Worm (Caenorhabditis elegans) whole organism, late embryonic: ENCODE data around the gene hosl-1.
A peak's percentile ranks its signal among the peaks of the same experiment; 100 is the strongest.

Experiments used
- C08G9.2 ChIP-seq: sonication (generic microtip); optimal IDR thresholded peaks from 2 replicates; lab custom pipeline; 2016; ENCODE audit warnings: mild to moderate bottlenecking, missing genetic modification characterization, moderate library complexity, missing compliant biosample characterization
- K09A11.1 ChIP-seq: sonication (generic microtip); optimal IDR thresholded peaks from 2 replicates; lab custom pipeline; 2017; ENCODE audit warnings: antibody characterized with exemption, mild to moderate bottlenecking, missing genetic modification characterization, missing compliant biosample characterization; ENCODE audit not compliant: insufficient read depth
- T23F11.4 ChIP-seq: fragments of 200-800 bp; sonication (Bioruptor generic); optimal IDR thresholded peaks from 2 replicates; lab custom pipeline; 2018; ENCODE audit warnings: mild to moderate bottlenecking, missing genetic modification characterization, missing compliant biosample characterization
- ahr-1 ChIP-seq: sonication (generic microtip); optimal IDR thresholded peaks from 2 replicates; lab custom pipeline; 2016; ENCODE audit warnings: missing genetic modification characterization, missing compliant biosample characterization
- ceh-14 ChIP-seq: sonication (generic microtip); optimal IDR thresholded peaks from 2 replicates; lab custom pipeline; 2016; ENCODE audit warnings: missing genotype, missing genetic modification characterization, missing compliant biosample characterization
- ceh-19 ChIP-seq: fragments of 200-800 bp; sonication (Bioruptor generic); optimal IDR thresholded peaks from 2 replicates; lab custom pipeline; 2018; ENCODE audit warnings: mild to moderate bottlenecking, missing genetic modification characterization, missing compliant biosample characterization
- ceh-22 ChIP-seq: sonication (generic microtip); optimal IDR thresholded peaks from 2 replicates; lab custom pipeline; 2017; ENCODE audit warnings: missing biosample characterization, missing genetic modification characterization
- ceh-30 ChIP-seq: fragments of 150-350 bp; optimal IDR thresholded peaks from 2 replicates; lab custom pipeline; 2014; ENCODE audit warnings: missing biosample characterization, missing genetic modification characterization
- ceh-34 ChIP-seq: sonication (generic microtip); optimal IDR thresholded peaks from 2 replicates; lab custom pipeline; 2016; ENCODE audit warnings: mild to moderate bottlenecking, missing genetic modification characterization, missing compliant biosample characterization
- ceh-45 ChIP-seq: fragments of 200-800 bp; sonication (Bioruptor generic); IDR thresholded peaks from 2 replicates; pipeline ENCODE4 v1.3.6; 2022; ENCODE audit warnings: missing genetic modification reagents, missing genetic modification characterization, missing compliant biosample characterization
- ceh-6 ChIP-seq: fragments of 200-800 bp; sonication (Bioruptor generic); optimal IDR thresholded peaks from 2 replicates; lab custom pipeline; 2018; ENCODE audit warnings: mild to moderate bottlenecking, missing genetic modification characterization, missing compliant biosample characterization
- dmd-4 ChIP-seq: sonication (generic microtip); optimal IDR thresholded peaks from 2 replicates; lab custom pipeline; 2016; ENCODE audit warnings: borderline replicate concordance, missing genetic modification characterization, missing compliant biosample characterization
- elt-2 ChIP-seq: sonication (generic microtip); optimal IDR thresholded peaks from 2 replicates; lab custom pipeline; 2016; ENCODE audit warnings: missing genetic modification reagents, missing genetic modification characterization, missing compliant biosample characterization
- elt-4 ChIP-seq: sonication (generic microtip); optimal IDR thresholded peaks from 2 replicates; lab custom pipeline; 2016; ENCODE audit warnings: missing genetic modification characterization, missing compliant biosample characterization
- ets-4 ChIP-seq: sonication (generic microtip); optimal IDR thresholded peaks from 2 replicates; lab custom pipeline; 2016; ENCODE audit warnings: missing genetic modification characterization, missing compliant biosample characterization
- eyg-1 ChIP-seq: sonication (generic microtip); optimal IDR thresholded peaks from 2 replicates; lab custom pipeline; 2016; ENCODE audit warnings: missing genotype, missing genetic modification characterization, missing compliant biosample characterization
- fax-1 ChIP-seq: sonication (generic microtip); optimal IDR thresholded peaks from 2 replicates; lab custom pipeline; 2016; ENCODE audit warnings: missing genotype, missing genetic modification characterization, missing compliant biosample characterization
- gmeb-2 ChIP-seq: sonication (generic microtip); optimal IDR thresholded peaks from 2 replicates; lab custom pipeline; 2016; ENCODE audit warnings: missing genetic modification characterization, inconsistent platforms, missing compliant biosample characterization
- hlh-13 ChIP-seq: fragments of 200-800 bp; sonication (Bioruptor generic); optimal IDR thresholded peaks from 2 replicates; lab custom pipeline; 2018; ENCODE audit warnings: mild to moderate bottlenecking, missing genetic modification characterization, missing compliant biosample characterization
- hlh-15 ChIP-seq: sonication (generic microtip); optimal IDR thresholded peaks from 2 replicates; lab custom pipeline; 2016; ENCODE audit warnings: missing genetic modification characterization, missing compliant biosample characterization
- madf-2 ChIP-seq: sonication (generic microtip); optimal IDR thresholded peaks from 2 replicates; lab custom pipeline; 2017; ENCODE audit warnings: missing genetic modification characterization, missing compliant biosample characterization
- nfya-1 ChIP-seq: sonication (generic microtip); optimal IDR thresholded peaks from 2 replicates; lab custom pipeline; 2017; ENCODE audit warnings: missing genetic modification characterization, mild to moderate bottlenecking, missing compliant biosample characterization, antibody characterized with exemption, moderate library complexity
- nhr-11 ChIP-seq: fragments of 150-350 bp; optimal IDR thresholded peaks from 2 replicates; lab custom pipeline; 2014; ENCODE audit warnings: missing biosample characterization, missing genetic modification characterization
- npax-4 ChIP-seq: sonication (generic microtip); optimal IDR thresholded peaks from 2 replicates; lab custom pipeline; 2016; ENCODE audit warnings: missing genetic modification characterization, missing compliant biosample characterization
- pag-3 ChIP-seq: sonication (generic microtip); optimal IDR thresholded peaks from 2 replicates; lab custom pipeline; 2016; ENCODE audit warnings: missing compliant biosample characterization, missing genetic modification characterization, borderline replicate concordance
- pat-9 ChIP-seq: fragments of 200-800 bp; sonication (Bioruptor generic); optimal IDR thresholded peaks from 2 replicates; lab custom pipeline; 2018; ENCODE audit warnings: mild to moderate bottlenecking, missing genetic modification characterization, moderate library complexity, missing compliant biosample characterization
- pha-4 ChIP-seq: fragments of 150-350 bp; optimal IDR thresholded peaks from 2 replicates; lab custom pipeline; 2018; ENCODE audit warnings: missing biosample characterization, missing genetic modification reagents, missing genetic modification characterization
- pqm-1 ChIP-seq: sonication (generic microtip); optimal IDR thresholded peaks from 2 replicates; lab custom pipeline; 2016; ENCODE audit warnings: missing genetic modification characterization, missing compliant biosample characterization
- ref-2 ChIP-seq: sonication (generic microtip); optimal IDR thresholded peaks from 2 replicates; lab custom pipeline; 2016; ENCODE audit warnings: missing genetic modification characterization, missing compliant biosample characterization
- rnt-1 ChIP-seq: sonication (generic microtip); optimal IDR thresholded peaks from 2 replicates; lab custom pipeline; 2016; ENCODE audit warnings: missing genetic modification characterization, missing compliant biosample characterization
- sdc-2 ChIP-seq: sonication (generic microtip); optimal IDR thresholded peaks from 2 replicates; lab custom pipeline; 2016; ENCODE audit warnings: missing genotype, missing genetic modification characterization, missing compliant biosample characterization
- sox-2 ChIP-seq: fragments of 200-800 bp; sonication (Bioruptor generic); IDR thresholded peaks from 2 replicates; pipeline ENCODE4 v1.3.6; 2022; ENCODE audit warnings: missing genetic modification reagents, missing genetic modification characterization, missing compliant biosample characterization
- syd-9 ChIP-seq: sonication (generic microtip); optimal IDR thresholded peaks from 2 replicates; lab custom pipeline; 2016; ENCODE audit warnings: mild to moderate bottlenecking, missing genetic modification characterization, moderate library complexity, missing compliant biosample characterization
- ttx-3 ChIP-seq: sonication (generic microtip); optimal IDR thresholded peaks from 2 replicates; lab custom pipeline; 2016; ENCODE audit warnings: missing genetic modification reagents, missing genetic modification characterization, missing compliant biosample characterization
- unc-42 ChIP-seq: sonication (generic microtip); optimal IDR thresholded peaks from 2 replicates; lab custom pipeline; 2016; ENCODE audit warnings: missing genotype, missing genetic modification characterization, missing compliant biosample characterization
- unc-86 ChIP-seq: sonication (generic microtip); optimal IDR thresholded peaks from 2 replicates; lab custom pipeline; 2016; ENCODE audit warnings: missing genetic modification characterization, missing compliant biosample characterization
- zip-5 ChIP-seq: sonication (generic microtip); optimal IDR thresholded peaks from 2 replicates; lab custom pipeline; 2016; ENCODE audit warnings: missing genetic modification characterization, missing compliant biosample characterization

The hosl-1 gene

ce11 chrX:4636821-4637220 lies at the start of gene hosl-1:
TSS of gene hosl-1 (plus strand) at chrX:4637121.
- TF ChIP-seq npax-4 (no peak), gmeb-2 (no peak), ceh-19 (no peak), ceh-45 (no peak), pha-4 (no peak), syd-9 (tag; lab: Kevin White, UChicago) (no peak), ceh-6 (GFP tag; lab: Kevin White, UChicago) (no peak), hlh-15 (no peak), ceh-22 (tag; lab: Kevin White, UChicago) (no peak), K09A11.1 (no peak), ets-4 (tag; lab: Kevin White, UChicago) (no peak), madf-2 (tag; lab: Kevin White, UChicago) (no peak), eyg-1 (tag; lab: Kevin White, UChicago) (no peak), sox-2 (GFP tag; lab: Robert Waterston, UW) (no peak), T23F11.4 (GFP tag; lab: Kevin White, UChicago) (no peak), nfya-1 (tag; lab: Kevin White, UChicago) (no peak), pat-9 (no peak), rnt-1 (tag; lab: Kevin White, UChicago) (no peak)

- no peak for TF ChIP-seq elt-4 (tag; lab: Kevin White, UChicago)
- no peak for TF ChIP-seq dmd-4 (tag; lab: Kevin White, UChicago)
- peak; percentile 6 for TF ChIP-seq elt-2 (tag; lab: Kevin White, UChicago)
- TF ChIP-seq sdc-2 (tag; lab: Kevin White, UChicago) = no peak
- TF ChIP-seq ttx-3 = no peak
- TF ChIP-seq nfya-1 (tag; lab: Kevin White, UChicago) = peak; percentile 28
- TF ChIP-seq rnt-1 (tag; lab: Kevin White, UChicago) = no peak
- TF ChIP-seq unc-42 (tag; lab: Kevin White, UChicago) = peak; percentile 61
- TF ChIP-seq ceh-14 (tag; lab: Kevin White, UChicago) = no peak
Measured at ce11 chrX:4587934-4588333, 49.0 kb upstream of the hosl-1 start.

DNA sequence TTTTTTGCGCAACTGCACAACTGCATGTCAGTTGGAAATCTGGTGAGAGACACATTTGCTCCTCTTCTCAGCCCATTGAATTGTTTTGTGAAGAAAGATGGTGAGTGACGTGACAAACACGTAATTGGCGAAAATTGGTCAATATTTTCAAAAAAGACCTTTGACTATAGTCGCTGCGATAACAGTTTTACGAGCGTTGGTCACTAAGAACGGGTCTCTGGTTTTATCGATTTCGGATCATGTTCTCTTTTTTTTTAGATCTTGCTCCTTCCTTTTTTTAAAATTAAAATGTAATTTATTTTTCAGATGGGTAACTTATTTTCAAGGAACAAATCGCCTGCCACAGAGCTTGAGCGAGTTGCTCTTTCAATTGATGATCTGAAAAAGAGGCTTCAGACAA lies 48.5 kb upstream of the hosl-1 start, which contains the start of gene lnp-1:
Gene lnp-1 (plus strand): TSS at position 301 of the 400 bp plus-strand sequence.
- no peak for TF ChIP-seq pha-4
- TF ChIP-seq ref-2 = no peak
- no peak for TF ChIP-seq nhr-11 (tag; lab: Kevin White, UChicago)
- no peak for TF ChIP-seq ahr-1 (tag; lab: Kevin White, UChicago)

DNA sequence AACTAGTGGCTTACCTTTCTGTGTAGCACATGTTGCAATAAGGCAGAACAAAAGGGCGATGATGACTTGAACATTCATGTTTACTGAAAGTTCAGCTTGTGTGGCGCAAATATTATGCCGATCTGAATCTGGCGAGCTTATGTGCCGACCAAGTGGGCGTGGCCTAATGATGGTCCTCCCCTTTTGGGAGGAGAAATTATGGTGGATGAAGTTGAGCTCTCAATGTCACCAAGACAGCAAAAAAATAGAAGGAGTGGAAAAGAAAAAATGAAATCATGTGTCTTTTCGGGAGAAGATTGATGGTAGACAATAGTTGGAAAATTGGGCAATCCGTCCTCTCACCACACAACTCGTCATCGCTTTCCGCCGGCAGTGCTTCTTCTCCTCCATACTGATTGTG lies 44.7 kb upstream of the hosl-1 start, which contains the start of gene flp-12:
Gene flp-12 (minus strand): TSS at position 101 of the 400 bp plus-strand sequence.
- no peak for TF ChIP-seq ceh-30 (tag; lab: Kevin White, UChicago)
- TF ChIP-seq ets-4 (tag; lab: Kevin White, UChicago) = no peak
- no peak for TF ChIP-seq ref-2
- TF ChIP-seq unc-86 = no peak
- TF ChIP-seq ceh-34 (tag; lab: Kevin White, UChicago) = no peak
- TF ChIP-seq pag-3 (tag; lab: Kevin White, UChicago) = no peak
- TF ChIP-seq fax-1 (tag; lab: Kevin White, UChicago) = no peak
- no peak for TF ChIP-seq ceh-45
- no peak for TF ChIP-seq pqm-1 (tag; lab: Kevin White, UChicago)
- no peak for TF ChIP-seq T23F11.4 (GFP tag; lab: Kevin White, UChicago)
- no peak for TF ChIP-seq K09A11.1
- no peak for TF ChIP-seq unc-42 (tag; lab: Kevin White, UChicago)
- no peak for TF ChIP-seq C08G9.2 (tag; lab: Kevin White, UChicago)
- TF ChIP-seq hlh-15 = no peak
- TF ChIP-seq zip-5 = no peak
- TF ChIP-seq dmd-4 (tag; lab: Kevin White, UChicago) = no peak
- TF ChIP-seq hlh-13 (GFP tag; lab: Kevin White, UChicago) = no peak
